Worm (Caenorhabditis elegans): Measurements from ENCODE around the gene F42G4.2.
"Not testable (repeated sequence)": the region's sequence is repeated elsewhere in the genome, so short reads cannot be mapped to it uniquely, and the experiment has no call there.

The F42G4.2 gene

ce11 chrII:13030567-13031188, 17.0 kb upstream of the F42G4.2 start (continued):
- no peak for TF ChIP-seq nhr-11 (tag; optimal IDR thresholded peaks at IDR 0.05)
- TF ChIP-seq grh-1 (GFP tag; IDR thresholded peaks at IDR 0.05): no peak
- peak; percentile 67 for TF ChIP-seq blmp-1 (tag; optimal IDR thresholded peaks at IDR 0.05)
- no peak for TF ChIP-seq unc-86 (tag; optimal IDR thresholded peaks at IDR 0.05)
- no peak for TF ChIP-seq pag-3 (tag; optimal IDR thresholded peaks at IDR 0.05; ENCODE audit: borderline replicate concordance, insufficient read depth)
- no peak for TF ChIP-seq fkh-8 (tag; optimal IDR thresholded peaks at IDR 0.05)
- peak; percentile 60 for TF ChIP-seq unc-130 (tag; optimal IDR thresholded peaks at IDR 0.05)
- TF ChIP-seq ets-5 (GFP tag; IDR thresholded peaks at IDR 0.05): no peak
- no peak for TF ChIP-seq nhr-28 (tag; optimal IDR thresholded peaks at IDR 0.05)
- TF ChIP-seq tbx-2 (tag; optimal IDR thresholded peaks at IDR 0.05): peak; percentile 47
- peak in 2 of 6 experiments; percentile 39 to 47 for TF ChIP-seq elt-3 (tag; optimal IDR thresholded peaks at IDR 0.05)
- no peak for TF ChIP-seq mab-9 (GFP tag; IDR thresholded peaks at IDR 0.05)
- TF ChIP-seq snpc-4 (tag; optimal IDR thresholded peaks at IDR 0.05): peak; percentile 27
- TF ChIP-seq lir-3 (tag; optimal IDR thresholded peaks at IDR 0.05; ENCODE audit: poor library complexity): no peak
- TF ChIP-seq alr-1 (tag; optimal IDR thresholded peaks at IDR 0.05; ENCODE audit: borderline replicate concordance): no peak
- TF ChIP-seq tlp-1 (tag; optimal IDR thresholded peaks at IDR 0.05): no peak
- TF ChIP-seq dsc-1 (tag; optimal IDR thresholded peaks at IDR 0.05): peak; percentile 13
- no peak for TF ChIP-seq pqm-1 (tag; optimal IDR thresholded peaks at IDR 0.05)
- TF ChIP-seq C04F5.9 (tag; optimal IDR thresholded peaks at IDR 0.05): no peak
- no peak for TF ChIP-seq hlh-17 (GFP tag; optimal IDR thresholded peaks at IDR 0.05; ENCODE audit: borderline replicate concordance)
- no peak for TF ChIP-seq vab-15 (tag; optimal IDR thresholded peaks at IDR 0.05)
- TF ChIP-seq zip-4 (GFP tag; optimal IDR thresholded peaks at IDR 0.05): no peak
- TF ChIP-seq nhr-71 (tag; optimal IDR thresholded peaks at IDR 0.05): peak; percentile 65
- TF ChIP-seq lin-39 (tag; optimal IDR thresholded peaks at IDR 0.05): no peak
- TF ChIP-seq ama-1 (optimal IDR thresholded peaks at IDR 0.05): no peak
- no peak for TF ChIP-seq nhr-19 (GFP tag; conservative IDR thresholded peaks at IDR 0.05)
- peak; percentile 7 for TF ChIP-seq skn-1 (tag; optimal IDR thresholded peaks at IDR 0.05)
- TF ChIP-seq ceh-8 (GFP tag; optimal IDR thresholded peaks at IDR 0.05): no peak
- TF ChIP-seq fos-1 (tag; optimal IDR thresholded peaks at IDR 0.05): peak; percentile 59
- TF ChIP-seq unc-30 (tag; optimal IDR thresholded peaks at IDR 0.05): no peak
- TF ChIP-seq C34B4.2 (tag; optimal IDR thresholded peaks at IDR 0.05): no peak
- TF ChIP-seq Y116A8C.19 (tag; optimal IDR thresholded peaks at IDR 0.05; ENCODE audit: borderline replicate concordance): no peak
- TF ChIP-seq lin-15B (tag; optimal IDR thresholded peaks at IDR 0.05): no peak
- TF ChIP-seq nhr-77 (tag; optimal IDR thresholded peaks at IDR 0.05): peak; percentile 49

ce11 chrII:13031649-13032191, 16.0 kb upstream of the F42G4.2 start, which contains the start of gene F18A11.2:
Gene F18A11.2 (plus strand): TSS chrII:13031699.
- not testable (repeated sequence) for TF ChIP-seq C04F5.9 (tag; optimal IDR thresholded peaks at IDR 0.05); aly-2 (tag; optimal IDR thresholded peaks at IDR 0.05); fkh-4 (tag; optimal IDR thresholded peaks at IDR 0.05; ENCODE audit: borderline replicate concordance)

- TF ChIP-seq nhr-237 (tag; optimal IDR thresholded peaks at IDR 0.05) (no peak), nhr-71 (tag; optimal IDR thresholded peaks at IDR 0.05) (no peak), lin-39 (tag; optimal IDR thresholded peaks at IDR 0.05) (no peak), swsn-7 (tag; optimal IDR thresholded peaks at IDR 0.05) (peak; percentile 8), nhr-90 (tag; optimal IDR thresholded peaks at IDR 0.05; ENCODE audit: poor library complexity) (no peak), nhr-47 (tag; optimal IDR thresholded peaks at IDR 0.05) (peak; percentile 3), lin-15B (tag; optimal IDR thresholded peaks at IDR 0.05) (no peak), nhr-77 (tag; optimal IDR thresholded peaks at IDR 0.05) (no peak), F16B12.6 (tag; optimal IDR thresholded peaks at IDR 0.05) (no peak), lir-3 (tag; optimal IDR thresholded peaks at IDR 0.05; ENCODE audit: poor library complexity) (no peak), ama-1 (optimal IDR thresholded peaks at IDR 0.05) (no peak), elt-2 (tag; optimal IDR thresholded peaks at IDR 0.05) (no peak), lin-35 (GFP tag; optimal IDR thresholded peaks at IDR 0.05) (peak; percentile 39 to 67), irx-1 (tag; optimal IDR thresholded peaks at IDR 0.05) (no peak), aly-2 (tag; optimal IDR thresholded peaks at IDR 0.05) (no peak), mab-9 (GFP tag; IDR thresholded peaks at IDR 0.05) (no peak), nhr-19 (GFP tag; conservative IDR thresholded peaks at IDR 0.05) (no peak), efl-1 (optimal IDR thresholded peaks at IDR 0.05) (peak; percentile 14 to 37), efl-1 (GFP tag; optimal IDR thresholded peaks at IDR 0.05 in 1 of 2) (peak; percentile 43 to 47), blmp-1 (tag; optimal IDR thresholded peaks at IDR 0.05) (peak; percentile 37), xbp-1 (tag; optimal IDR thresholded peaks at IDR 0.05) (no peak), fkh-8 (tag; optimal IDR thresholded peaks at IDR 0.05) (no peak), snpc-4 (tag; optimal IDR thresholded peaks at IDR 0.05) (no peak), tlp-1 (tag; optimal IDR thresholded peaks at IDR 0.05) (no peak), sptf-1 (tag; optimal IDR thresholded peaks at IDR 0.05) (no peak)
Observed at ce11 chrII:13036717-13037116, 11.0 kb upstream of the F42G4.2 start, which contains the start of gene F18A11.3. Gene F18A11.3 (minus strand): TSS chrII:13036841.

Data from whole organism, L1 larva.